Fruit fly (Drosophila melanogaster): ENCODE data around the gene Syx7.

Syx7 gene

DNA sequence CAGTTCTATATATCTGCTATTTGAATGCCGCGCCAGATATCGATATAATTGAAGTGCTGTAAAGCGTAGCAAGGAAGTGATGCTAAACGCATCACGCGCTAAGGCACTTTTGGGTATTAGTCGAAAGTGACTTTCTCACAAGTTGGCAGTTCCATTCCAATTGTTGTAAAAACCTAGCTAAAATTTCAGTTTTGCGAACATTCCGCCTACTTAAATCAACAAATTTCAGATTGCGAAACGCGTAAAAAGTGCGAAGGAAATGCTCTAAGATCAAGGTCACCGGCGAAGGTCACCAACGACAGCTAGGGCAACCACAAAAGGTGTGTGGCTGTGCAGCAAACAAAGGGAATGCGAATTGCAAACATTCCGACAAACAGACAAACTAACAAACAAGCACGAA, at the start of gene Syx7 (continued):
- TF ChIP-seq CG2875 (GFP tag; optimal IDR thresholded peaks at IDR 0.05): no peak
- no peak for TF ChIP-seq Hr78 (GFP tag; optimal IDR thresholded peaks at IDR 0.05)
- no peak for TF ChIP-seq sim (GFP tag; IDR thresholded peaks at IDR 0.05)
- TF ChIP-seq CG30403 (GFP tag; optimal IDR thresholded peaks at IDR 0.05): peak; percentile 33
- TF ChIP-seq CG6689 (GFP tag; IDR thresholded peaks at IDR 0.05): no peak
- TF ChIP-seq CG11456 (GFP tag; IDR thresholded peaks at IDR 0.05): no peak
- TF ChIP-seq CG10431 (GFP tag; optimal IDR thresholded peaks at IDR 0.05): no peak
- TF ChIP-seq CG10147 (GFP tag; optimal IDR thresholded peaks at IDR 0.05): no peak
- TF ChIP-seq CG17186 (GFP tag; optimal IDR thresholded peaks at IDR 0.05): peak; percentile 52
- no peak for TF ChIP-seq lola (GFP tag; optimal IDR thresholded peaks at IDR 0.05)
- TF ChIP-seq sd (tag; optimal IDR thresholded peaks at IDR 0.05): peak; percentile 93
- TF ChIP-seq pfk (GFP tag; optimal IDR thresholded peaks at IDR 0.05): no peak
- TF ChIP-seq Doc3 (GFP tag; IDR thresholded peaks at IDR 0.05; ENCODE audit: partially characterized antibody): peak; percentile 54; the same call in 1 of the 3 replicates
- TF ChIP-seq chinmo (GFP tag; IDR thresholded peaks at IDR 0.05; ENCODE audit: partially characterized antibody): 0 out of 4 replicates have a peak, but pooled peaks have one; percentile 12
- TF ChIP-seq BEAF-32 (GFP tag; optimal IDR thresholded peaks at IDR 0.05): peak; percentile 78
- TF ChIP-seq CG10565 (GFP tag; optimal IDR thresholded peaks at IDR 0.05): no peak
- TF ChIP-seq Fer3 (tag; optimal IDR thresholded peaks at IDR 0.05): no peak
- TF ChIP-seq CG8089 (GFP tag; optimal IDR thresholded peaks at IDR 0.05): no peak
- TF ChIP-seq Lim3 (GFP tag; IDR thresholded peaks at IDR 0.05): no peak
- no peak for TF ChIP-seq otp (GFP tag; IDR thresholded peaks at IDR 0.05)
- TF ChIP-seq mld (GFP tag; IDR thresholded peaks at IDR 0.05; ENCODE audit: partially characterized antibody): no peak
- TF ChIP-seq CG31441 (GFP tag; IDR thresholded peaks at IDR 0.05): no peak
- no peak for TF ChIP-seq gce (GFP tag; IDR thresholded peaks at IDR 0.05)
- peak; percentile 5 for TF ChIP-seq gsb-n (tag; optimal IDR thresholded peaks at IDR 0.05)
- no peak for TF ChIP-seq pb (GFP tag; optimal IDR thresholded peaks at IDR 0.05)
- TF ChIP-seq ftz-f1 (GFP tag; optimal IDR thresholded peaks at IDR 0.05): peak; percentile 84
- TF ChIP-seq Nf-YC (tag; optimal IDR thresholded peaks at IDR 0.05): no peak
- no peak for TF ChIP-seq peb (GFP tag; IDR thresholded peaks at IDR 0.05)

DNA sequence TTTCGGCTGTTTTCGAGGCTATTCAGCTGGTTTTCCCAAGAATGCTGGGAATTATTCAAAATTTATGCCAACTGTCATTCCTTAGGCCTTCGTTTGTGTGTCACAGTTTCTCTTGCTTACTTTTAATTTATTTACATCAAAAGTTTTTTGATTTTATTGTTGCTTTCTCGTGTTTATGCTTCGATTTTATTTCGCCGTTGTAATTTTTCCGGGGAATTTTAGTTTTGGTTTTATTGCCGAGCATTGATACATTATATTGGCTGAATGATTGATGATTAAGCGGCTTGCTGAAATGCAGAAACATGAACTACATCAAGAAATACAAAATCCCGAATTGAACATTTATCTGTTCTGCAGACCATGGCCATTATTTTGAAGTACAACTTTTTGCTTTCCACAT, 47.5 kb upstream of the Syx7 start:
- no peak for TF ChIP-seq hbn (GFP tag; IDR thresholded peaks at IDR 0.05; ENCODE audit: partially characterized antibody)
- TF ChIP-seq sd (tag; optimal IDR thresholded peaks at IDR 0.05): peak; percentile 22

dm6 chr3L:21400206-21400605, 45.4 kb upstream of the Syx7 start:
- TF ChIP-seq ttk (GFP tag; IDR thresholded peaks at IDR 0.05) (no peak), CG12942 (GFP tag; optimal IDR thresholded peaks at IDR 0.05) (no peak), GATAe (GFP tag; conservative IDR thresholded peaks at IDR 0.05) (peak; percentile 56), Abd-B (GFP tag; optimal IDR thresholded peaks at IDR 0.05) (peak; percentile 11), Atf6 (GFP tag; IDR thresholded peaks at IDR 0.05) (0 out of 2 replicates have a peak, but pooled peaks have one; percentile 10), CG10274 (GFP tag; optimal IDR thresholded peaks at IDR 0.05) (no peak), Deaf1 (tag; optimal IDR thresholded peaks at IDR 0.05) (peak; percentile 15), maf-S (GFP tag; optimal IDR thresholded peaks at IDR 0.05) (no peak), CG6689 (GFP tag; IDR thresholded peaks at IDR 0.05) (no peak), CG3163 (GFP tag; optimal IDR thresholded peaks at IDR 0.05) (no peak), CG3726 (GFP tag; IDR thresholded peaks at IDR 0.05) (no peak), Sox100B (GFP tag; optimal IDR thresholded peaks at IDR 0.05) (no peak), CG11504 (tag; optimal IDR thresholded peaks at IDR 0.05) (peak; percentile 21), repo (GFP tag; optimal IDR thresholded peaks at IDR 0.05) (no peak), CG13287 (GFP tag; IDR thresholded peaks at IDR 0.05; ENCODE audit: partially characterized antibody) (no peak), sug (tag; optimal IDR thresholded peaks at IDR 0.05) (peak; percentile 80), sc (optimal IDR thresholded peaks at IDR 0.05) (no peak), sc (GFP tag; optimal IDR thresholded peaks at IDR 0.05) (no peak), Camta (GFP tag; optimal IDR thresholded peaks at IDR 0.05) (no peak), CG17568 (GFP tag; optimal IDR thresholded peaks at IDR 0.05) (no peak), bigmax (GFP tag; optimal IDR thresholded peaks at IDR 0.05) (no peak), CG1603 (tag; optimal IDR thresholded peaks at IDR 0.05) (no peak)
